Worm (Caenorhabditis elegans) whole organism, L4 larva: ENCODE results near the gene ZK666.1.

Experiments
- T20F7.1 ChIP-seq: fragments of 200-800 bp; sonication (Bioruptor generic); optimal IDR thresholded peaks from 2 replicates; lab custom pipeline; 2018; ENCODE audit warnings: mild to moderate bottlenecking, missing genetic modification characterization, missing compliant biosample characterization
- lsy-2 ChIP-seq, 2 experiments: fragments of 150-350 bp in 1 of 2; sonication (generic microtip) in 1 of 2; optimal IDR thresholded peaks; 2 replicates each; lab custom pipeline; 2014 to 2017; ENCODE audit warnings: missing biosample characterization in 2 of 2, missing genetic modification characterization in 2 of 2
- mxl-3 ChIP-seq: fragments of 200-800 bp; sonication (Bioruptor generic); optimal IDR thresholded peaks from 2 replicates; lab custom pipeline; 2018; ENCODE audit warnings: mild to moderate bottlenecking, missing genetic modification characterization, missing compliant biosample characterization

ce11 chrII:10466552-10466951 is 4.6 kb downstream of the ZK666.1 start, which contains the start of gene tnc-2:
- TF ChIP-seq mxl-3 (GFP tag; lab: Kevin White, UChicago) (no peak), T20F7.1 (no peak), lsy-2 (tag; optimal IDR thresholded peaks at IDR 0.05; lab: Kevin White, UChicago) (no peak)
